Worm (Caenorhabditis elegans): ENCODE results near the gene Y113G7B.28.

The Y113G7B.28 gene

DNA sequence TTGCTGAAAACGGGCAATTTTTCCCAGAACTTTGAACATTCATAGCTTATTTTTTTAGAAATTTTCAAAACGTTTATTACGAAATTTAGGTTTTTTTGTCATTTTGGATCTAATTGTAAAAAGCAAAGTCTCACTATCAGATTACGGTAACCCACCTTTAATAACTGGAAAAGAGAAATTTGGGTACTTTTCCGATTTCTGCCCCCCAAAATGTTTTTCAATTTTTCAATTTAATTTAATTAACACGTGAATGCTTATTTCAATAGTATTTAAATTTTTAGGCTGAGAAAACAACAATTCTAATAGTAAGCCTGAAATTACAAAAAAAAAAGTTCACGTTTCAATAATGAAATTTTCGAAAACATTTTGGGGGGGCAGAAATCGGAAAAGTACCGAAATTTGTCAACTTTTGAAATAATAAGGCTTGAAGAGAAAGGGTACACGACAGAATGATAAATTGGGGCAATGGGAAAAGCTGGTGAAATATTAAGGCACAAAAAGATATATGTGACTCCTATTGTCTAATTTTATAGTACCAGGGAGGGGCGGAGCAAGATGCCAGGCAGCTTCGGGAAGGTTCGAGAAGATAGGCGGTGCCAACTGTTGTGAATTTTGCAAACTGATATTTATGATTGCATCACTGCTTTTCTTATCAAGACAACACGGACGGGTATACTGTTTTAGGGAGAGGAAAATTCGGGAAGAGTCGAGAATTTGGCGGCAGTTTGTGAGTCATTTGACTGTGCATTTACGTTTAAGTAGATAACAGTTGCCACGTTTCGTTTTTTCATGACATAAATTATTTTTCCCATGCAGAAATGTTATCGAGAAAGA lies 31.5 kb upstream of the Y113G7B.28 start, which contains the start of gene F19B2.5 (continued):
- TF ChIP-seq tra-1 (GFP tag; IDR thresholded peaks at IDR 0.05) (peak; percentile 90; the same call in 1 of the 2 replicates), set-16 (GFP tag; IDR thresholded peaks at IDR 0.05) (no peak; the same call in none of the 2 replicates), hlh-11 (tag; optimal IDR thresholded peaks at IDR 0.05) (peak; percentile 88), jun-1 (tag; optimal IDR thresholded peaks at IDR 0.05) (peak; percentile 66), Y5F2A.4 (GFP tag; optimal IDR thresholded peaks at IDR 0.05) (no peak), daf-19 (GFP tag; conservative IDR thresholded peaks at IDR 0.05) (no peak), gei-8 (GFP tag; optimal IDR thresholded peaks at IDR 0.05) (peak; percentile 60), lin-39 (tag; optimal IDR thresholded peaks at IDR 0.05) (no peak), nhr-76 (tag; optimal IDR thresholded peaks at IDR 0.05) (no peak), lsy-2 (tag; optimal IDR thresholded peaks at IDR 0.05) (peak in 1 of 2 experiments; percentile 53)

DNA sequence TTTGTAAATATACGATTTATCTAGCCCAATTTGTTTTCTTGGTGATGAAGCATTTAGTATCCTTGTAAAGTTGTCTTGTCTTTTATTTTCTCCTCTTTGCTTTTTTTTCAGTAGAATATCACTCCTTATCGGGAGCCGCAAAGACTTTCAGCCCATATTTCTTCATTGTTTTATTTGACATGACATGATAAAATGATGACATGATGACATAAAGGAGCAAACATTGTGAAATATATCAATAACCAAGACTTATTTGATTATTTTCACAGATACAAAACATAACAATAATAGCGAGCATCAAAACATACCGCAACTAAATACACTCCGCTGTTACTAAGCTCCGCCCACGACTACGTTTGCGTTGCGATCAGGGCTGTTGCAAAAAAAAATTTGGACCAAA lies 30.0 kb upstream of the Y113G7B.28 start:
- no peak for TF ChIP-seq lin-1 (GFP tag; IDR thresholded peaks at IDR 0.05)
- peak; percentile 16 for TF ChIP-seq pqm-1 (tag; optimal IDR thresholded peaks at IDR 0.05)
- no peak for TF ChIP-seq F37D6.2 (tag; optimal IDR thresholded peaks at IDR 0.05)
- TF ChIP-seq nhr-41 (GFP tag; IDR thresholded peaks at IDR 0.05), result no peak
- no peak for TF ChIP-seq hmg-1.1 (GFP tag; IDR thresholded peaks at IDR 0.05)
- peak; percentile 71 for TF ChIP-seq dve-1 (tag; optimal IDR thresholded peaks at IDR 0.05; ENCODE audit: insufficient read depth)
- TF ChIP-seq gei-8 (GFP tag; optimal IDR thresholded peaks at IDR 0.05), result no peak
- peak; percentile 57 for TF ChIP-seq aha-1 (tag)
- TF ChIP-seq daf-16 (GFP tag; optimal IDR thresholded peaks at IDR 0.05), result no peak
- peak; percentile 85 for TF ChIP-seq daf-16 (tag; optimal IDR thresholded peaks at IDR 0.05)

DNA sequence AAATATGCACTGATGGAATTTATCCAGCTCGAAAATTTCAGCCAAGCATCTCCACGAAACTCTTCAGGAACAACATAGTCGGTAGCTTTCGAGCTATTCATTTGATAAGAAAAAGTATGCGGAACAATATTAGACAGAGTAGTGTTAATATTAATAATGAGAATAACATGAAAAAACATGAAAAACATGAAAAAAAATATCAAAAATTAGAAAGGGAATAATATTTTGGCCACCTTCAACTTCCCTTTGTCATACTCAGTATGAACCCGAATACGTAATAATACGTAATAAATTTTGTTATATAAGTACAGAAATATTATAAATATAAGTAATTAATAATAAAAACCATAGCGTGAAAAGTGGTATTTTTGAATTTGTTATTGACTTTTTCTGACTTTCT lies 23.8 kb upstream of the Y113G7B.28 start, which contains the start of gene srw-39:
Gene srw-39 (minus strand): TSS at position 101 of the 400 bp plus-strand sequence.
- no peak for TF ChIP-seq jun-1 (tag; optimal IDR thresholded peaks at IDR 0.05)
- TF ChIP-seq F10B5.3 (tag; optimal IDR thresholded peaks at IDR 0.05), result no peak
- no peak for TF ChIP-seq nhr-111 (GFP tag; optimal IDR thresholded peaks at IDR 0.05)
- no peak for TF ChIP-seq ztf-7 (tag; optimal IDR thresholded peaks at IDR 0.05)
- no peak for TF ChIP-seq snpc-1.2 (GFP tag; IDR thresholded peaks at IDR 0.05)
- no peak for TF ChIP-seq zip-11 (GFP tag; IDR thresholded peaks at IDR 0.05)
- no peak for TF ChIP-seq lir-3 (tag; optimal IDR thresholded peaks at IDR 0.05)
- no peak for TF ChIP-seq duxl-1 (tag; optimal IDR thresholded peaks at IDR 0.05; ENCODE audit: poor library complexity)
- no peak for TF ChIP-seq Y105C5A.15 (GFP tag; IDR thresholded peaks at IDR 0.05)
- no peak for TF ChIP-seq F49E8.2 (tag; optimal IDR thresholded peaks at IDR 0.05; ENCODE audit: borderline replicate concordance)
- no peak for TF ChIP-seq hif-1 (tag; optimal IDR thresholded peaks at IDR 0.05)
- TF ChIP-seq D1046.2 (GFP tag; IDR thresholded peaks at IDR 0.05), result no peak
- TF ChIP-seq ces-1 (GFP tag; optimal IDR thresholded peaks at IDR 0.05), result no peak
- TF ChIP-seq dmd-6 (GFP tag; IDR thresholded peaks at IDR 0.05), result no peak
- no peak for TF ChIP-seq skn-1 (tag; optimal IDR thresholded peaks at IDR 0.05)
- no peak for TF ChIP-seq gei-8 (GFP tag; optimal IDR thresholded peaks at IDR 0.05)
- TF ChIP-seq egl-43 (GFP tag; IDR thresholded peaks at IDR 0.05), result no peak
- TF ChIP-seq sdz-12 (GFP tag; optimal IDR thresholded peaks at IDR 0.05), result no peak
- no peak for TF ChIP-seq F44E2.7 (GFP tag; IDR thresholded peaks at IDR 0.05)

All from whole organism, L4 larva.